Worm (Caenorhabditis elegans) whole organism, young adult: ENCODE measurements around the gene unc-7.

ENCODE experiments used
- B0019.2 ChIP-seq: fragments of 200-800 bp; sonication (Bioruptor generic); conservative IDR thresholded peaks from 2 replicates; pipeline ENCODE4 v1.3.6; 2022; ENCODE audit warnings: missing genetic modification reagents, missing genetic modification characterization, missing compliant biosample characterization
- B0261.1 ChIP-seq: sonication (generic microtip); optimal IDR thresholded peaks from 2 replicates; lab custom pipeline; 2016; ENCODE audit warnings: mild to moderate bottlenecking, missing genetic modification characterization, moderate library complexity, missing compliant biosample characterization
- C06A6.2 ChIP-seq: fragments of 200-800 bp; sonication (Bioruptor generic); conservative IDR thresholded peaks from 2 replicates; pipeline ENCODE4 v1.3.6; 2022; ENCODE audit warnings: missing genetic modification characterization, missing compliant biosample characterization
- F33H1.4 ChIP-seq: fragments of 200-800 bp; sonication (Bioruptor generic); IDR thresholded peaks from 2 replicates; pipeline ENCODE4 v1.3.6; 2022; ENCODE audit warnings: missing genetic modification reagents, missing genetic modification characterization, missing compliant biosample characterization
- F49E8.2 ChIP-seq: sonication (generic microtip); optimal IDR thresholded peaks from 3 replicates; lab custom pipeline; 2017; ENCODE audit warnings: missing genetic modification characterization, mild to moderate bottlenecking, missing compliant biosample characterization, antibody characterized with exemption, moderate library complexity; ENCODE audit not compliant: insufficient read depth
- F52B5.7 ChIP-seq: sonication (generic microtip); optimal IDR thresholded peaks from 2 replicates; lab custom pipeline; 2016; ENCODE audit warnings: mild to moderate bottlenecking, missing genetic modification characterization, missing compliant biosample characterization
- F57C9.4 ChIP-seq: sonication (generic microtip); optimal IDR thresholded peaks from 2 replicates; lab custom pipeline; 2017; ENCODE audit warnings: mild to moderate bottlenecking, missing genetic modification characterization, missing compliant biosample characterization
- T07F8.4 ChIP-seq: sonication (generic microtip); optimal IDR thresholded peaks from 2 replicates; lab custom pipeline; 2016; ENCODE audit warnings: mild to moderate bottlenecking, missing genetic modification characterization, moderate library complexity, missing compliant biosample characterization
- T26A5.8 ChIP-seq: sonication (generic microtip); optimal IDR thresholded peaks from 2 replicates; lab custom pipeline; 2016; ENCODE audit warnings: missing genetic modification characterization, missing compliant biosample characterization
- Y53G8AR.9 ChIP-seq: fragments of 200-800 bp; sonication (Bioruptor generic); conservative IDR thresholded peaks from 2 replicates; pipeline ENCODE4 v1.3.6; 2022; ENCODE audit warnings: missing genetic modification reagents, missing genetic modification characterization, missing compliant biosample characterization
- Y56A3A.18 ChIP-seq: fragments of 200-800 bp; sonication (Bioruptor generic); IDR thresholded peaks from 2 replicates; pipeline ENCODE4 v1.3.6; 2022; ENCODE audit warnings: missing genetic modification reagents, missing genetic modification characterization, missing compliant biosample characterization
- ZK185.1 ChIP-seq: sonication (generic microtip); optimal IDR thresholded peaks from 2 replicates; lab custom pipeline; 2016; ENCODE audit warnings: mild to moderate bottlenecking, missing genetic modification characterization, missing compliant biosample characterization; ENCODE audit not compliant: poor library complexity, severe bottlenecking
- attf-6 ChIP-seq: fragments of 200-800 bp; sonication (Bioruptor generic); IDR thresholded peaks from 2 replicates; pipeline ENCODE4 v1.3.6; 2022; ENCODE audit warnings: missing genetic modification reagents, missing genetic modification characterization, missing compliant biosample characterization
- bed-1 ChIP-seq: fragments of 200-800 bp; sonication (Bioruptor generic); IDR thresholded peaks from 2 replicates; pipeline ENCODE4 v1.3.6; 2022; ENCODE audit warnings: missing genetic modification reagents, missing genetic modification characterization, missing compliant biosample characterization
- ceh-40 ChIP-seq: fragments of 200-800 bp; sonication (Bioruptor generic); IDR thresholded peaks from 2 replicates; pipeline ENCODE4 v1.3.6; 2022; ENCODE audit warnings: missing genetic modification characterization, missing compliant biosample characterization
- ceh-79 ChIP-seq: sonication (generic microtip); optimal IDR thresholded peaks from 2 replicates; lab custom pipeline; 2017; ENCODE audit warnings: mild to moderate bottlenecking, missing genetic modification characterization, missing compliant biosample characterization
- die-1 ChIP-seq: sonication (generic microtip); optimal IDR thresholded peaks from 2 replicates; lab custom pipeline; 2016; ENCODE audit warnings: missing genotype, mild to moderate bottlenecking, missing genetic modification characterization, missing compliant biosample characterization
- dpff-1 ChIP-seq: sonication (generic microtip); optimal IDR thresholded peaks from 2 replicates; lab custom pipeline; 2017; ENCODE audit warnings: mild to moderate bottlenecking, missing genetic modification characterization, missing compliant biosample characterization
- dpl-1 ChIP-seq: fragments of 150-350 bp; optimal IDR thresholded peaks from 2 replicates; lab custom pipeline; 2014; ENCODE audit warnings: missing biosample characterization, missing genetic modification reagents, missing genetic modification characterization
- egl-18 ChIP-seq: fragments of 200-800 bp; sonication (Bioruptor generic); IDR thresholded peaks from 2 replicates; pipeline ENCODE4 v1.3.6; 2022; ENCODE audit warnings: missing genetic modification reagents, missing genetic modification characterization, missing compliant biosample characterization
- ekl-4 ChIP-seq: fragments of 200-800 bp; sonication (Bioruptor generic); IDR thresholded peaks from 2 replicates; pipeline ENCODE4 v1.3.6; 2022; ENCODE audit warnings: missing genetic modification reagents, missing genetic modification characterization, missing compliant biosample characterization
- lag-1 ChIP-seq: fragments of 200-800 bp; sonication (Bioruptor generic); IDR thresholded peaks from 2 replicates; pipeline ENCODE4 v1.3.6; 2022; ENCODE audit warnings: missing genetic modification reagents, missing genetic modification characterization, missing compliant biosample characterization
- lin-26 ChIP-seq: fragments of 200-800 bp; sonication (Bioruptor generic); IDR thresholded peaks from 2 replicates; pipeline ENCODE4 v1.3.6; 2022; ENCODE audit warnings: missing genetic modification reagents, missing genetic modification characterization, missing compliant biosample characterization
- lin-40 ChIP-seq: sonication (generic microtip); optimal IDR thresholded peaks from 2 replicates; lab custom pipeline; 2016; ENCODE audit warnings: missing genetic modification characterization, mild to moderate bottlenecking, missing compliant biosample characterization, missing genotype, missing genetic modification reagents
- lin-54 ChIP-seq: fragments of 200-800 bp; sonication (Bioruptor generic); optimal IDR thresholded peaks from 2 replicates; lab custom pipeline; 2018; ENCODE audit warnings: mild to moderate bottlenecking, missing genetic modification characterization, missing compliant biosample characterization
- madf-10 ChIP-seq: sonication (generic microtip); optimal IDR thresholded peaks from 2 replicates; lab custom pipeline; 2016; ENCODE audit warnings: mild to moderate bottlenecking, missing genetic modification characterization, missing compliant biosample characterization
- madf-6 ChIP-seq: fragments of 200-800 bp; sonication (Bioruptor generic); IDR thresholded peaks from 2 replicates; pipeline ENCODE4 v1.3.6; 2022; ENCODE audit warnings: missing genetic modification reagents, missing genetic modification characterization, missing compliant biosample characterization
- nfya-1 ChIP-seq: sonication (generic microtip); optimal IDR thresholded peaks from 2 replicates; lab custom pipeline; 2017; ENCODE audit warnings: antibody characterized with exemption, missing compliant biosample characterization, missing genetic modification characterization, borderline replicate concordance; ENCODE audit not compliant: insufficient read depth
- nhr-179 ChIP-seq: sonication (generic microtip); optimal IDR thresholded peaks from 2 replicates; lab custom pipeline; 2016; ENCODE audit warnings: mild to moderate bottlenecking, missing genetic modification characterization, missing compliant biosample characterization
- nhr-27 ChIP-seq: fragments of 200-800 bp; sonication (Bioruptor generic); optimal IDR thresholded peaks from 2 replicates; lab custom pipeline; 2018; ENCODE audit warnings: mild to moderate bottlenecking, missing genetic modification characterization, moderate library complexity, missing compliant biosample characterization
- nhr-80 ChIP-seq: sonication (generic microtip); optimal IDR thresholded peaks from 2 replicates; lab custom pipeline; 2016; ENCODE audit warnings: missing genetic modification characterization, missing compliant biosample characterization
- rec-8 ChIP-seq, 2 experiments: sonication (generic microtip); optimal IDR thresholded peaks; 2 replicates each; lab custom pipeline; 2016; ENCODE audit warnings: mild to moderate bottlenecking in 2 of 2, missing genetic modification characterization in 2 of 2, missing genetic modification reagents in 2 of 2, missing genotype in 2 of 2, missing biosample characterization in 1 of 2, missing compliant biosample characterization in 1 of 2, moderate library complexity in 1 of 2
- repo-1 ChIP-seq: sonication (generic microtip); optimal IDR thresholded peaks from 2 replicates; lab custom pipeline; 2017; ENCODE audit warnings: mild to moderate bottlenecking, missing genetic modification characterization, missing compliant biosample characterization
- snpc-1.1 ChIP-seq: sonication (generic microtip); optimal IDR thresholded peaks from 2 replicates; lab custom pipeline; 2017; ENCODE audit warnings: missing genetic modification characterization, mild to moderate bottlenecking, missing compliant biosample characterization, antibody characterized with exemption, moderate library complexity, missing genotype, missing genetic modification reagents; ENCODE audit not compliant: insufficient read depth
- snpc-1.3 ChIP-seq: sonication (generic microtip); optimal IDR thresholded peaks from 2 replicates; lab custom pipeline; 2017; ENCODE audit warnings: missing genetic modification characterization, mild to moderate bottlenecking, missing compliant biosample characterization, antibody characterized with exemption, moderate library complexity, missing genotype, missing genetic modification reagents; ENCODE audit not compliant: insufficient read depth
- snpc-4 ChIP-seq, 5 experiments: fragments of 150-350 bp in 1 of 5; sonication (generic microtip) in 4 of 5; optimal IDR thresholded peaks; 2 replicates each; lab custom pipeline; 2014 to 2018; ENCODE audit warnings: missing genetic modification characterization in 5 of 5, missing biosample characterization in 3 of 5, antibody characterized with exemption in 2 of 5, mild to moderate bottlenecking in 2 of 5, missing compliant biosample characterization in 2 of 5, missing genotype in 2 of 5, moderate library complexity in 2 of 5, missing genetic modification reagents in 1 of 5
- tbp1 ChIP-seq: fragments of 200-800 bp; sonication (Bioruptor generic); optimal IDR thresholded peaks from 2 replicates; lab custom pipeline; 2018; ENCODE audit warnings: mild to moderate bottlenecking, missing genetic modification characterization, missing compliant biosample characterization

Gene unc-7

ce11 chrX:15164108-15164507 lies 16.6 kb upstream of the unc-7 start, which contains the start of gene T10B10.9:
Gene T10B10.9, plus strand, starts transcription at chrX:15164408.
- TF ChIP-seq bed-1 (GFP tag; lab: Robert Waterston, UW), result no peak
- TF ChIP-seq F33H1.4, result no peak
- TF ChIP-seq C06A6.2 (GFP tag; lab: Robert Waterston, UW), result no peak
- TF ChIP-seq die-1 (tag; lab: Kevin White, UChicago), result no peak
- TF ChIP-seq F52B5.7 (tag; lab: Kevin White, UChicago), result no peak
- no peak for TF ChIP-seq egl-18 (GFP tag; lab: Robert Waterston, UW)
- no peak for TF ChIP-seq madf-10 (tag; lab: Kevin White, UChicago)
- TF ChIP-seq T07F8.4, result no peak
- TF ChIP-seq lin-54 (GFP tag; lab: Kevin White, UChicago), result no peak
- TF ChIP-seq ceh-40 (GFP tag; lab: Robert Waterston, UW), result no peak
- no peak for TF ChIP-seq tbp1 (GFP tag; lab: Kevin White, UChicago)
- TF ChIP-seq madf-6 (GFP tag; lab: Robert Waterston, UW), result no peak
- TF ChIP-seq F49E8.2, result no peak
- no peak for TF ChIP-seq ekl-4 (GFP tag; lab: Robert Waterston, UW)
- TF ChIP-seq T26A5.8 (tag; lab: Kevin White, UChicago), result no peak
- no peak for TF ChIP-seq lag-1 (GFP tag; lab: Robert Waterston, UW)
- no peak for TF ChIP-seq nhr-27 (tag; lab: Kevin White, UChicago)
- no peak for TF ChIP-seq rec-8 (tag; optimal IDR thresholded peaks at IDR 0.05; lab: Kevin White, UChicago)
- TF ChIP-seq attf-6 (GFP tag; lab: Robert Waterston, UW), result no peak
- no peak for TF ChIP-seq snpc-1.3 (tag; lab: Kevin White, UChicago)
- TF ChIP-seq, all 124 proteins: peak for 0

ce11 chrX:15163118-15163517 lies 15.6 kb upstream of the unc-7 start:
- TF ChIP-seq lin-26 (GFP tag; lab: Robert Waterston, UW), result no peak
- no peak for TF ChIP-seq lag-1 (GFP tag; lab: Robert Waterston, UW)
- TF ChIP-seq dpff-1 (tag; lab: Kevin White, UChicago), result no peak
- TF ChIP-seq B0261.1 (tag; lab: Kevin White, UChicago), result no peak
- TF ChIP-seq Y56A3A.18 (GFP tag; lab: Robert Waterston, UW), result no peak
- TF ChIP-seq F57C9.4 (tag; lab: Kevin White, UChicago), result no peak
- TF ChIP-seq repo-1 (tag; lab: Kevin White, UChicago), result no peak
- no peak for TF ChIP-seq ZK185.1
- TF ChIP-seq ceh-79, result no peak
- TF ChIP-seq F49E8.2, result no peak
- no peak for TF ChIP-seq nhr-179 (tag; lab: Kevin White, UChicago)
- TF ChIP-seq B0019.2, result no peak
- no peak for TF ChIP-seq Y53G8AR.9 (GFP tag; lab: Robert Waterston, UW)
- TF ChIP-seq snpc-1.1 (tag; lab: Kevin White, UChicago), result no peak
- TF ChIP-seq snpc-4 (GFP tag; optimal IDR thresholded peaks at IDR 0.05; lab: Kevin White, UChicago), result no peak
- no peak for TF ChIP-seq snpc-4 (tag; optimal IDR thresholded peaks at IDR 0.05; lab: Kevin White, UChicago)
- TF ChIP-seq nfya-1 (tag; lab: Kevin White, UChicago), result no peak
- no peak for TF ChIP-seq dpl-1
- TF ChIP-seq, all 124 proteins: peak for 0

- TF ChIP-seq lin-40 (tag; lab: Kevin White, UChicago) (peak; percentile 24), lin-26 (GFP tag; lab: Robert Waterston, UW) (no peak), nhr-80 (tag; lab: Kevin White, UChicago) (peak; percentile 3)
Measured at ce11 chrX:15160923-15161322, 13.4 kb upstream of the unc-7 start.
